Worm (Caenorhabditis elegans): ENCODE results near the gene gar-2.

The gar-2 gene

DNA sequence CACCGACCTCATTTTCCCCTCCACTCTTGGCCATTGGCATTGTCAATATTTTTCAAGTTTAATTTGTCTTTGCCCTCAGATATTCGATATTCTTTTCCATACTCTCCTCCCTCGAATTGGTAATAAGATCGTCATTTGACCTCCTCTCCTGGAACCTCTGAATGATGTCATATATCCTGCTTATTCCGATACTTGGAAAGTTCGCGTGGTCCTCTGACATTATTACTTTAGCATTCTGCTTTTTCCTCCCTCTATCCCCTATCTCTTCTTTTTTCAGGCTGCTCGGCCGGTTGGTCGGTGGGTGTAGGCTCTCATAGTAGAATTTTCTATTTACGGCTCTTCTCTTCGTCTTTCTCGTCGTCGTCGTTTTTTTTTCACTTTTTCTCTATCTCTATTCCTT, 43.3 kb downstream of the gar-2 start (continued):
- no peak for TF ChIP-seq C16A3.4 (tag; optimal IDR thresholded peaks at IDR 0.05)
- TF ChIP-seq ztf-4 (tag; optimal IDR thresholded peaks at IDR 0.05): peak; percentile 10
- peak; percentile 64 for TF ChIP-seq fkh-8 (tag; optimal IDR thresholded peaks at IDR 0.05)
- no peak for TF ChIP-seq sptf-1 (tag; optimal IDR thresholded peaks at IDR 0.05)
- TF ChIP-seq sup-37 (GFP tag; optimal IDR thresholded peaks at IDR 0.05): no peak
- TF ChIP-seq unc-98 (GFP tag; IDR thresholded peaks at IDR 0.05): no peak
- TF ChIP-seq pax-3 (tag; optimal IDR thresholded peaks at IDR 0.05): no peak
- no peak for TF ChIP-seq nhr-11 (tag; optimal IDR thresholded peaks at IDR 0.05)
- TF ChIP-seq egl-13 (tag; optimal IDR thresholded peaks at IDR 0.05): peak; percentile 83
- no peak for TF ChIP-seq irx-1 (tag; optimal IDR thresholded peaks at IDR 0.05)
- TF ChIP-seq zip-4 (GFP tag; optimal IDR thresholded peaks at IDR 0.05): no peak
- no peak for TF ChIP-seq efl-3 (GFP tag; optimal IDR thresholded peaks at IDR 0.05)
- TF ChIP-seq hpl-2 (GFP tag; optimal IDR thresholded peaks at IDR 0.05): no peak
- TF ChIP-seq tbx-2 (tag; optimal IDR thresholded peaks at IDR 0.05): peak; percentile 54
- TF ChIP-seq ztf-11 (tag; optimal IDR thresholded peaks at IDR 0.05): no peak
- no peak for TF ChIP-seq hlh-4 (tag; optimal IDR thresholded peaks at IDR 0.05)
- TF ChIP-seq aly-2 (tag; optimal IDR thresholded peaks at IDR 0.05): no peak
- no peak for TF ChIP-seq snu-23 (GFP tag; optimal IDR thresholded peaks at IDR 0.05)
- no peak for TF ChIP-seq isw-1 (GFP tag; IDR thresholded peaks at IDR 0.05)
- no peak for TF ChIP-seq nhr-77 (tag; optimal IDR thresholded peaks at IDR 0.05)
- no peak for TF ChIP-seq jun-1 (tag; optimal IDR thresholded peaks at IDR 0.05)
- TF ChIP-seq xbp-1 (tag; optimal IDR thresholded peaks at IDR 0.05): no peak
- TF ChIP-seq nhr-28 (tag; optimal IDR thresholded peaks at IDR 0.05): no peak
- peak; percentile 18; the same call in 1 of the 2 replicates for TF ChIP-seq nhr-19 (GFP tag; conservative IDR thresholded peaks at IDR 0.05)
- no peak for TF ChIP-seq mef-2 (tag; optimal IDR thresholded peaks at IDR 0.05)
- TF ChIP-seq lin-15B (tag; optimal IDR thresholded peaks at IDR 0.05): no peak
- no peak for TF ChIP-seq unc-62 (GFP tag; optimal IDR thresholded peaks at IDR 0.05)
- TF ChIP-seq efl-1 (optimal IDR thresholded peaks at IDR 0.05): no peak
- no peak for TF ChIP-seq efl-1 (GFP tag; optimal IDR thresholded peaks at IDR 0.05 in 1 of 2)
- no peak for TF ChIP-seq ceh-82 (tag; optimal IDR thresholded peaks at IDR 0.05)
- peak; percentile 81 for TF ChIP-seq nhr-71 (tag; optimal IDR thresholded peaks at IDR 0.05)
- no peak for TF ChIP-seq nhr-84 (tag; optimal IDR thresholded peaks at IDR 0.05)
- no peak for TF ChIP-seq egl-27 (tag; optimal IDR thresholded peaks at IDR 0.05)
- TF ChIP-seq ceh-90 (tag; optimal IDR thresholded peaks at IDR 0.05): no peak
- no peak for TF ChIP-seq snpc-4 (tag; optimal IDR thresholded peaks at IDR 0.05)
- TF ChIP-seq unc-130 (tag; optimal IDR thresholded peaks at IDR 0.05): no peak
- TF ChIP-seq ama-1 (optimal IDR thresholded peaks at IDR 0.05): peak; percentile 27
- TF ChIP-seq aha-1 (tag; optimal IDR thresholded peaks at IDR 0.05): no peak
- TF ChIP-seq lin-14 (GFP tag; optimal IDR thresholded peaks at IDR 0.05): peak; percentile 85
- no peak for TF ChIP-seq nhr-90 (tag; optimal IDR thresholded peaks at IDR 0.05; ENCODE audit: poor library complexity)
- TF ChIP-seq lin-13 (GFP tag; optimal IDR thresholded peaks at IDR 0.05): no peak
- no peak for TF ChIP-seq F16B12.6 (tag; optimal IDR thresholded peaks at IDR 0.05)
- TF ChIP-seq nhr-85 (tag): no peak
- no peak for TF ChIP-seq nhr-76 (tag; optimal IDR thresholded peaks at IDR 0.05)
- no peak for TF ChIP-seq elt-3 (tag; optimal IDR thresholded peaks at IDR 0.05)
- no peak for TF ChIP-seq C04F5.9 (tag; optimal IDR thresholded peaks at IDR 0.05)
- no peak for TF ChIP-seq ets-5 (GFP tag; IDR thresholded peaks at IDR 0.05)
- no peak for TF ChIP-seq nhr-12 (tag; optimal IDR thresholded peaks at IDR 0.05)
- TF ChIP-seq pag-3 (tag; optimal IDR thresholded peaks at IDR 0.05; ENCODE audit: borderline replicate concordance, insufficient read depth): no peak
- no peak for TF ChIP-seq elt-2 (tag; optimal IDR thresholded peaks at IDR 0.05)
- no peak for TF ChIP-seq nhr-20 (tag; optimal IDR thresholded peaks at IDR 0.05)
- TF ChIP-seq vab-15 (tag; optimal IDR thresholded peaks at IDR 0.05): no peak
- no peak for TF ChIP-seq fkh-4 (tag; optimal IDR thresholded peaks at IDR 0.05; ENCODE audit: borderline replicate concordance)
- TF ChIP-seq skn-1 (tag; optimal IDR thresholded peaks at IDR 0.05): no peak
- TF ChIP-seq rnt-1 (tag; optimal IDR thresholded peaks at IDR 0.05): no peak
